Worm (Caenorhabditis elegans) whole organism, L3 larva: ENCODE data around the gene lgg-1.

ENCODE experiments used
- R02D3.7 ChIP-seq: fragments of 150-350 bp; optimal IDR thresholded peaks from 2 replicates; lab custom pipeline; 2014; ENCODE audit warnings: missing biosample characterization, missing genetic modification characterization
- ZK546.5 ChIP-seq: sonication (generic microtip); optimal IDR thresholded peaks from 2 replicates; lab custom pipeline; 2017; ENCODE audit warnings: missing biosample characterization, missing genetic modification characterization
- ama-1 ChIP-seq: fragments of 150-350 bp; optimal IDR thresholded peaks from 2 replicates; lab custom pipeline; 2018
- egl-27 ChIP-seq: sonication (generic microtip); optimal IDR thresholded peaks from 4 replicates; lab custom pipeline; 2017; ENCODE audit warnings: missing biosample characterization, missing genetic modification reagents, missing genetic modification characterization
- lin-15B ChIP-seq: fragments of 150-350 bp; optimal IDR thresholded peaks from 2 replicates; lab custom pipeline; 2014; ENCODE audit warnings: missing biosample characterization, missing genetic modification characterization
- pqm-1 ChIP-seq: fragments of 150-350 bp; optimal IDR thresholded peaks from 2 replicates; lab custom pipeline; 2017; ENCODE audit warnings: missing biosample characterization, missing genetic modification characterization, inconsistent platforms
- snpc-4 ChIP-seq: fragments of 150-350 bp; optimal IDR thresholded peaks from 2 replicates; lab custom pipeline; 2014; ENCODE audit warnings: missing biosample characterization, missing genetic modification characterization
- ztf-4 ChIP-seq: fragments of 150-350 bp; optimal IDR thresholded peaks from 2 replicates; lab custom pipeline; 2014; ENCODE audit warnings: missing biosample characterization, missing genetic modification characterization

- TF ChIP-seq ztf-4 (tag; lab: Kevin White, UChicago) (no peak), lin-15B (tag; lab: Kevin White, UChicago) (no peak), ama-1 (lab: Kevin White, UChicago) (no peak), pqm-1 (tag; lab: Kevin White, UChicago) (no peak), egl-27 (tag; lab: Kevin White, UChicago) (no peak), ZK546.5 (tag; lab: Kevin White, UChicago) (no peak), R02D3.7 (tag; lab: Kevin White, UChicago) (no peak), snpc-4 (no peak)
Observed at ce11 chrII:6309198-6309597, 38.3 kb downstream of the lgg-1 start, which contains the start of gene glb-10.
